Fruit fly (Drosophila melanogaster) whole organism, prepupa: ENCODE measurements around the gene Gr93d.

ENCODE experiments used
- CG15336 ChIP-seq: fragments of 200-800 bp; sonication (Bioruptor generic); IDR thresholded peaks from 2 replicates; pipeline ENCODE4 v1.3.6; 2022; ENCODE audit warnings: missing biosample characterization, missing genetic modification characterization
- CG3919 ChIP-seq: fragments of 200-800 bp; sonication (Bioruptor generic); optimal IDR thresholded peaks from 3 replicates; lab custom pipeline; 2016; ENCODE audit warnings: missing biosample characterization, missing genetic modification characterization
- CG6854 ChIP-seq: fragments of 200-800 bp; sonication (Bioruptor generic); optimal IDR thresholded peaks from 2 replicates; lab custom pipeline; 2017; ENCODE audit warnings: missing biosample characterization, mild to moderate bottlenecking, missing genetic modification characterization
- CG8632 ChIP-seq: fragments of 200-800 bp; sonication (Bioruptor generic); optimal IDR thresholded peaks from 3 replicates; lab custom pipeline; 2016; ENCODE audit warnings: missing biosample characterization, missing genetic modification characterization
- Gug ChIP-seq: fragments of 200-800 bp; sonication (Bioruptor generic); IDR thresholded peaks from 2 replicates; pipeline ENCODE4 v1.3.6; 2022; ENCODE audit warnings: missing biosample characterization, missing genetic modification characterization
- Sox15 ChIP-seq: fragments of 200-800 bp; sonication (Bioruptor generic); optimal IDR thresholded peaks from 3 replicates; lab custom pipeline; 2016; ENCODE audit warnings: missing biosample characterization, missing genetic modification characterization
- acj6 ChIP-seq: fragments of 200-800 bp; sonication (Bioruptor generic); optimal IDR thresholded peaks from 3 replicates; lab custom pipeline; 2016; ENCODE audit warnings: missing biosample characterization, missing genetic modification characterization
- salr ChIP-seq, 2 experiments: fragments of 200-800 bp; sonication (Bioruptor generic); optimal IDR thresholded peaks; 3 replicates each; lab custom pipeline; 2016 to 2018; ENCODE audit warnings: missing biosample characterization in 2 of 2, missing genetic modification characterization in 2 of 2, mild to moderate bottlenecking in 1 of 2
- spab ChIP-seq: fragments of 200-800 bp; sonication (Bioruptor generic); optimal IDR thresholded peaks from 2 replicates; lab custom pipeline; 2017; ENCODE audit warnings: missing biosample characterization, mild to moderate bottlenecking, missing genetic modification characterization, missing genetic modification reagents

dm6 chr3R:21885450-21885849 is 39.0 kb upstream of the Gr93d start, which contains the start of gene CG17819:
- TF ChIP-seq CG3919 (GFP tag; lab: Kevin White, UChicago) (no peak), Gug (GFP tag; lab: Robert Waterston, UW) (no peak), CG8632 (GFP tag; lab: Kevin White, UChicago) (no peak), spab (GFP tag; lab: Kevin White, UChicago) (no peak), CG6854 (GFP tag; lab: Kevin White, UChicago) (no peak), acj6 (GFP tag; lab: Kevin White, UChicago) (no peak), salr (GFP tag; optimal IDR thresholded peaks at IDR 0.05; lab: Kevin White, UChicago) (no peak), Sox15 (GFP tag; lab: Kevin White, UChicago) (no peak), CG15336 (GFP tag; lab: Robert Waterston, UW) (no peak)
